Fruit fly (Drosophila melanogaster) whole organism, pupa: Measurements from ENCODE around the gene wam.
A peak's percentile ranks its signal among the peaks of the same experiment; 100 is the strongest.

Experiments
- CG10348 ChIP-seq: fragments of 200-800 bp; sonication (Bioruptor generic); IDR thresholded peaks from 2 replicates; pipeline ENCODE4 v1.3.6; 2022; ENCODE audit warnings: missing biosample characterization, missing genetic modification characterization
- CG12605 ChIP-seq: fragments of 200-800 bp; sonication (Bioruptor generic); IDR thresholded peaks from 2 replicates; pipeline ENCODE4 v1.3.6; 2022; ENCODE audit warnings: missing biosample characterization, missing genetic modification characterization
- CG13204 ChIP-seq: fragments of 200-800 bp; sonication (Bioruptor generic); optimal IDR thresholded peaks from 2 replicates; lab custom pipeline; 2018; ENCODE audit warnings: missing biosample characterization, mild to moderate bottlenecking, missing genetic modification characterization, moderate library complexity
- CG14655 ChIP-seq: fragments of 200-800 bp; sonication (Bioruptor generic); optimal IDR thresholded peaks from 3 replicates; lab custom pipeline; 2017; ENCODE audit warnings: mild to moderate bottlenecking, missing biosample characterization, missing genetic modification reagents, missing genetic modification characterization
- CG15710 ChIP-seq: fragments of 200-800 bp; sonication (Bioruptor generic); optimal IDR thresholded peaks from 2 replicates; lab custom pipeline; 2018; ENCODE audit warnings: missing biosample characterization, mild to moderate bottlenecking, missing genetic modification characterization, moderate library complexity
- CG17806 ChIP-seq: fragments of 200-800 bp; sonication (Bioruptor generic); optimal IDR thresholded peaks from 2 replicates; lab custom pipeline; 2018; ENCODE audit warnings: missing biosample characterization, mild to moderate bottlenecking, missing genetic modification characterization, moderate library complexity
- CG32121 ChIP-seq: fragments of 200-800 bp; sonication (Bioruptor generic); IDR thresholded peaks from 2 replicates; pipeline ENCODE4 v1.3.6; 2022; ENCODE audit warnings: missing biosample characterization, missing genetic modification characterization
- CG34367 ChIP-seq: fragments of 200-800 bp; sonication (Bioruptor generic); optimal IDR thresholded peaks from 2 replicates; lab custom pipeline; 2018; ENCODE audit warnings: missing biosample characterization, mild to moderate bottlenecking, missing genetic modification characterization
- CG4496 ChIP-seq: fragments of 200-800 bp; sonication (Bioruptor generic); IDR thresholded peaks from 3 replicates; pipeline ENCODE4 v1.3.6; 2022; ENCODE audit warnings: missing biosample characterization, missing genetic modification characterization
- CG8159 ChIP-seq: fragments of 200-800 bp; sonication (Bioruptor generic); optimal IDR thresholded peaks from 3 replicates; lab custom pipeline; 2018; ENCODE audit warnings: missing biosample characterization, mild to moderate bottlenecking, missing genetic modification characterization, moderate library complexity
- CG8301 ChIP-seq: fragments of 200-800 bp; sonication (Bioruptor generic); optimal IDR thresholded peaks from 2 replicates; lab custom pipeline; 2018; ENCODE audit warnings: missing biosample characterization, mild to moderate bottlenecking, missing genetic modification characterization
- CG9948 ChIP-seq: fragments of 200-800 bp; sonication (Bioruptor generic); optimal IDR thresholded peaks from 2 replicates; lab custom pipeline; 2018; ENCODE audit warnings: missing biosample characterization, mild to moderate bottlenecking, missing genetic modification characterization, moderate library complexity
- D1 ChIP-seq: fragments of 200-800 bp; sonication (Bioruptor generic); optimal IDR thresholded peaks from 2 replicates; lab custom pipeline; 2018; ENCODE audit warnings: missing biosample characterization, mild to moderate bottlenecking, missing genetic modification characterization, moderate library complexity
- EcR ChIP-seq: fragments of 200-800 bp; sonication (Bioruptor generic); optimal IDR thresholded peaks from 3 replicates; lab custom pipeline; 2019; ENCODE audit warnings: missing biosample characterization, missing genetic modification characterization, mild to moderate bottlenecking, moderate library complexity, missing genetic modification reagents
- Ets98B ChIP-seq: fragments of 200-800 bp; sonication (Bioruptor generic); IDR thresholded peaks from 2 replicates; pipeline ENCODE4 v1.3.6; 2022; ENCODE audit warnings: missing biosample characterization, missing genetic modification characterization
- Pif1A ChIP-seq: fragments of 200-800 bp; sonication (Bioruptor generic); optimal IDR thresholded peaks from 3 replicates; lab custom pipeline; 2016; ENCODE audit warnings: missing biosample characterization, missing genetic modification characterization
- Pif1B ChIP-seq: fragments of 200-800 bp; sonication (Bioruptor generic); optimal IDR thresholded peaks from 3 replicates; lab custom pipeline; 2016; ENCODE audit warnings: missing biosample characterization, missing genetic modification characterization
- Snoo ChIP-seq: fragments of 200-800 bp; sonication (Bioruptor generic); optimal IDR thresholded peaks from 3 replicates; lab custom pipeline; 2017; ENCODE audit warnings: missing biosample characterization, mild to moderate bottlenecking, missing genetic modification characterization, inconsistent platforms
- fd96Ca ChIP-seq: fragments of 200-800 bp; sonication (Bioruptor generic); IDR thresholded peaks from 3 replicates; pipeline ENCODE4 v1.3.6; 2022; ENCODE audit warnings: missing biosample characterization, missing genetic modification characterization
- gl ChIP-seq: fragments of 200-800 bp; sonication (Bioruptor generic); optimal IDR thresholded peaks from 2 replicates; lab custom pipeline; 2018; ENCODE audit warnings: missing biosample characterization, mild to moderate bottlenecking, missing genetic modification characterization
- rn ChIP-seq: fragments of 200-800 bp; sonication (Bioruptor generic); IDR thresholded peaks from 2 replicates; pipeline ENCODE4 v1.3.6; 2022; ENCODE audit warnings: missing biosample characterization, missing genetic modification characterization

wam gene

dm6 chr3R:23316867-23317266, 29.0 kb upstream of the wam start:
- TF ChIP-seq CG8159 (tag; lab: Kevin White, UChicago) (no peak), Ets98B (GFP tag; lab: Robert Waterston, UW) (no peak), CG14655 (no peak), gl (tag; lab: Kevin White, UChicago) (no peak), Pif1A (GFP tag; lab: Kevin White, UChicago) (no peak), Snoo (tag; lab: Kevin White, UChicago) (no peak), rn (GFP tag; lab: Robert Waterston, UW) (no peak), Pif1B (GFP tag; lab: Kevin White, UChicago) (no peak), CG12605 (no peak), CG8301 (tag; lab: Kevin White, UChicago) (no peak), CG15710 (tag; lab: Kevin White, UChicago) (no peak), CG34367 (tag; lab: Kevin White, UChicago) (no peak), fd96Ca (GFP tag; lab: Robert Waterston, UW) (no peak), CG9948 (tag; lab: Kevin White, UChicago) (no peak)

dm6 chr3R:23315630-23316029, 27.8 kb upstream of the wam start:
- no peak for TF ChIP-seq Ets98B (GFP tag; lab: Robert Waterston, UW)
- TF ChIP-seq CG8301 (tag; lab: Kevin White, UChicago), result peak; percentile 34
- TF ChIP-seq CG13204 (GFP tag; lab: Kevin White, UChicago), result no peak
- peak; percentile 14 for TF ChIP-seq CG17806
- TF ChIP-seq EcR (GFP tag; lab: Kevin White, UChicago), result no peak
- peak; percentile 21 for TF ChIP-seq CG9948 (tag; lab: Kevin White, UChicago)
- TF ChIP-seq D1 (tag; lab: Kevin White, UChicago), result no peak
- peak; percentile 39 for TF ChIP-seq CG14655
- TF ChIP-seq CG32121 (GFP tag; lab: Robert Waterston, UW), result no peak
- TF ChIP-seq gl (tag; lab: Kevin White, UChicago), result no peak
- peak; percentile 3 for TF ChIP-seq CG8159 (tag; lab: Kevin White, UChicago)
- no peak for TF ChIP-seq rn (GFP tag; lab: Robert Waterston, UW)
- TF ChIP-seq CG34367 (tag; lab: Kevin White, UChicago), result no peak
- no peak for TF ChIP-seq Snoo (tag; lab: Kevin White, UChicago)
- no peak for TF ChIP-seq Pif1A (GFP tag; lab: Kevin White, UChicago)

- no peak for TF ChIP-seq gl (tag; lab: Kevin White, UChicago)
- TF ChIP-seq CG4496 (GFP tag; lab: Robert Waterston, UW), result no peak
- TF ChIP-seq CG10348 (GFP tag; lab: Robert Waterston, UW), result no peak
- no peak for TF ChIP-seq rn (GFP tag; lab: Robert Waterston, UW)
- no peak for TF ChIP-seq Pif1B (GFP tag; lab: Kevin White, UChicago)
- no peak for TF ChIP-seq CG12605
- TF ChIP-seq CG13204 (GFP tag; lab: Kevin White, UChicago), result no peak
- no peak for TF ChIP-seq CG14655
- TF ChIP-seq CG8159 (tag; lab: Kevin White, UChicago), result no peak
- no peak for TF ChIP-seq fd96Ca (GFP tag; lab: Robert Waterston, UW)
- TF ChIP-seq D1 (tag; lab: Kevin White, UChicago), result no peak
- TF ChIP-seq CG17806, result no peak
- TF ChIP-seq CG9948 (tag; lab: Kevin White, UChicago), result no peak
- no peak for TF ChIP-seq EcR (GFP tag; lab: Kevin White, UChicago)
- no peak for TF ChIP-seq CG15710 (tag; lab: Kevin White, UChicago)
- no peak for TF ChIP-seq CG32121 (GFP tag; lab: Robert Waterston, UW)
Measured at dm6 chr3R:23315221-23315620, 27.4 kb upstream of the wam start.

- TF ChIP-seq CG14655 (peak; percentile 29), Ets98B (GFP tag; lab: Robert Waterston, UW) (peak; percentile 67), CG15710 (tag; lab: Kevin White, UChicago) (peak; percentile 24), Pif1A (GFP tag; lab: Kevin White, UChicago) (peak; percentile 69), D1 (tag; lab: Kevin White, UChicago) (no peak), Pif1B (GFP tag; lab: Kevin White, UChicago) (peak; percentile 42), CG12605 (peak; percentile 80), rn (GFP tag; lab: Robert Waterston, UW) (peak; percentile 54), CG10348 (GFP tag; lab: Robert Waterston, UW) (no peak), EcR (GFP tag; lab: Kevin White, UChicago) (peak; percentile 44), CG4496 (GFP tag; lab: Robert Waterston, UW) (peak; percentile 87), CG9948 (tag; lab: Kevin White, UChicago) (peak; percentile 7), fd96Ca (GFP tag; lab: Robert Waterston, UW) (peak; percentile 84), gl (tag; lab: Kevin White, UChicago) (peak; percentile 59), CG8301 (tag; lab: Kevin White, UChicago) (peak; percentile 3), CG17806 (no peak), CG8159 (tag; lab: Kevin White, UChicago) (peak; percentile 52), CG32121 (GFP tag; lab: Robert Waterston, UW) (peak; percentile 81), CG34367 (tag; lab: Kevin White, UChicago) (peak; percentile 48), Snoo (tag; lab: Kevin White, UChicago) (peak; percentile 47), CG13204 (GFP tag; lab: Kevin White, UChicago) (peak; percentile 74)
- TF ChIP-seq, all 21 proteins: peak for 18
Measured at dm6 chr3R:23314332-23314731, 26.5 kb upstream of the wam start.

- TF ChIP-seq fd96Ca (GFP tag; lab: Robert Waterston, UW) (no peak), CG17806 (no peak), CG32121 (GFP tag; lab: Robert Waterston, UW) (no peak), D1 (tag; lab: Kevin White, UChicago) (no peak), EcR (GFP tag; lab: Kevin White, UChicago) (no peak), CG9948 (tag; lab: Kevin White, UChicago) (no peak), CG14655 (no peak), gl (tag; lab: Kevin White, UChicago) (no peak), CG15710 (tag; lab: Kevin White, UChicago) (no peak), CG10348 (GFP tag; lab: Robert Waterston, UW) (no peak), CG12605 (no peak)
Measured at dm6 chr3R:23312796-23313195, 24.9 kb upstream of the wam start.
